Fruit fly (Drosophila melanogaster): ENCODE measurements around the gene pyd.

DNA sequence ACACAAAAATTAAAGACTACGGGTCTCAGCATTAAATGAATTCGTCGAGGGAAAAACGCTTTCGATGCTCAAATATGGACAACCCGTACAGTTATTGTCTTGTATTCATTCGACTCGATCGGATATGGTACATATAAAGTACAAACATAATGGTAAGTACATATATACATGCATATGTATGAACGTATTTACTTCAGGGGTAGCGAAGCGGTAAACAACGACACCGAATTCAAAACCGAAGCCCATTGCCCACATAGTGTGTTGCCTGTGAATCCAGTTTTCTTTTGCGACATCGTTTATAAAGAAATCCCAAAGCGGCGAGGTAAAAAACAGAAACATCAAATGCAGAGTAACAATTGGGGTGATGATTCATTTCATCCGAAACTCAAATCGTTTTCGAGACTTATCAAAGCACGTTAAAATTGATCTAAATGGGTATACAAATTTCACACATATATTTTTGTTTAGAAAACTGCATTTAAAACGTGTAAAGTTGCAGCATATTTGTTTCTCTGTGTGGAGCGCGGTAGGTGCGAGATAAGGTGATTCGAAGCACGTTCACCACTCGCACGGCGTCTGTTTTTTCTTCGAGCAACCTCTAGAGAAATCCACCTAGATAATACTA is 119.2 kb downstream of the pyd start:
- TF ChIP-seq psq (optimal IDR thresholded peaks at IDR 0.05) (no peak), insv (optimal IDR thresholded peaks at IDR 0.05) (no peak), Myc (optimal IDR thresholded peaks at IDR 0.05) (no peak), Sin3A (optimal IDR thresholded peaks at IDR 0.05) (no peak), h (optimal IDR thresholded peaks at IDR 0.05) (no peak), ttk (optimal IDR thresholded peaks at IDR 0.05) (no peak)

All from Kc167 (cell line).